Worm (Caenorhabditis elegans) whole organism, late embryonic: ENCODE data around the gene C08F8.15.

Experiments used
- F13H6.1 ChIP-seq: sonication (generic microtip); optimal IDR thresholded peaks from 2 replicates; lab custom pipeline; 2016; ENCODE audit warnings: missing genetic modification characterization, missing compliant biosample characterization
- ceh-22 ChIP-seq: sonication (generic microtip); optimal IDR thresholded peaks from 2 replicates; lab custom pipeline; 2017; ENCODE audit warnings: missing biosample characterization, missing genetic modification characterization
- ceh-45 ChIP-seq: fragments of 200-800 bp; sonication (Bioruptor generic); IDR thresholded peaks from 2 replicates; pipeline ENCODE4 v1.3.6; 2022; ENCODE audit warnings: missing genetic modification reagents, missing genetic modification characterization, missing compliant biosample characterization
- dve-1 ChIP-seq: sonication (generic microtip); optimal IDR thresholded peaks from 2 replicates; lab custom pipeline; 2017; ENCODE audit warnings: antibody characterized with exemption, mild to moderate bottlenecking, missing genetic modification characterization, missing compliant biosample characterization
- nfya-1 ChIP-seq: sonication (generic microtip); optimal IDR thresholded peaks from 2 replicates; lab custom pipeline; 2017; ENCODE audit warnings: missing genetic modification characterization, mild to moderate bottlenecking, missing compliant biosample characterization, antibody characterized with exemption, moderate library complexity
- tbx-2 ChIP-seq: sonication (generic microtip); optimal IDR thresholded peaks from 2 replicates; lab custom pipeline; 2016; ENCODE audit warnings: missing genetic modification characterization, missing compliant biosample characterization
- unc-55 ChIP-seq: sonication (generic microtip); optimal IDR thresholded peaks from 2 replicates; lab custom pipeline; 2017; ENCODE audit warnings: missing biosample characterization, missing genetic modification reagents, missing genetic modification characterization

- TF ChIP-seq dve-1 (peak; percentile 54), ceh-45 (GFP tag; lab: Robert Waterston, UW) (no peak), tbx-2 (tag; lab: Kevin White, UChicago) (peak; percentile 44), ceh-22 (tag; lab: Kevin White, UChicago) (no peak), nfya-1 (peak; percentile 90), F13H6.1 (tag; lab: Kevin White, UChicago) (peak; percentile 11), unc-55 (GFP tag; lab: Kevin White, UChicago) (peak; percentile 37)
Observed at ce11 chrIV:11149454-11150163, 11.0 kb downstream of the C08F8.15 start, which contains the start of the genes F01G4.6 and pfd-1.
